Fruit fly (Drosophila melanogaster) whole organism, embryonic: Measurements from ENCODE around the gene CG33679.

Source experiments
- CG12236 ChIP-seq: fragments of 200-800 bp; sonication (Bioruptor generic); optimal IDR thresholded peaks from 2 replicates; lab custom pipeline; 2016; ENCODE audit warnings: missing biosample characterization, missing genetic modification characterization
- CG13296 ChIP-seq: fragments of 200-800 bp; sonication (Bioruptor generic); optimal IDR thresholded peaks from 3 replicates; lab custom pipeline; 2018; ENCODE audit warnings: missing biosample characterization, mild to moderate bottlenecking, missing genetic modification characterization
- CG33213 ChIP-seq: fragments of 200-800 bp; sonication (Bioruptor generic); optimal IDR thresholded peaks from 3 replicates; lab custom pipeline; 2016; ENCODE audit warnings: missing biosample characterization, missing genetic modification characterization
- Dll ChIP-seq: fragments of 200-800 bp; sonication (Bioruptor generic); IDR thresholded peaks from 4 replicates; pipeline ENCODE4 v1.3.6; 2022; ENCODE audit warnings: missing biosample characterization, missing genetic modification characterization; ENCODE audit not compliant: partially characterized antibody
- bowl ChIP-seq: fragments of 200-800 bp; sonication (Bioruptor generic); IDR thresholded peaks from 2 replicates; pipeline ENCODE4 v1.3.6; 2022; ENCODE audit warnings: missing biosample characterization, missing genetic modification characterization
- crol ChIP-seq: fragments of 200-800 bp; sonication (Bioruptor generic); IDR thresholded peaks from 2 replicates; pipeline ENCODE4 v1.3.6; 2022; ENCODE audit warnings: missing biosample characterization, missing genetic modification characterization

dm6 chr2L:15009703-15010102, 48.4 kb upstream of the CG33679 start, which contains the start of the genes THG and Rnmt:
- no peak for TF ChIP-seq CG12236
- peak; percentile 33; the same call in 1 of the 2 replicates for TF ChIP-seq crol
- peak; percentile 58 for TF ChIP-seq bowl (GFP tag; lab: Robert Waterston, UW)
- TF ChIP-seq CG13296 = peak; percentile 68
- TF ChIP-seq CG33213 (GFP tag; lab: Kevin White, UChicago) = peak; percentile 44
- TF ChIP-seq Dll (GFP tag; lab: Robert Waterston, UW) = peak; percentile 96
